Fruit fly (Drosophila melanogaster) whole organism, embryonic: ENCODE results near the gene Or7a.

Source experiments
- Asciz ChIP-seq: fragments of 200-800 bp; sonication (Bioruptor generic); optimal IDR thresholded peaks from 2 replicates; lab custom pipeline; 2017; ENCODE audit warnings: missing biosample characterization, mild to moderate bottlenecking, missing genetic modification characterization, missing genetic modification reagents
- C15 ChIP-seq: fragments of 200-800 bp; sonication (Bioruptor generic); IDR thresholded peaks from 3 replicates; pipeline ENCODE4 v1.3.6; 2022; ENCODE audit warnings: missing biosample characterization, missing genetic modification characterization
- CG10979 ChIP-seq: fragments of 200-800 bp; sonication (Bioruptor generic); optimal IDR thresholded peaks from 2 replicates; lab custom pipeline; 2018; ENCODE audit warnings: missing biosample characterization, mild to moderate bottlenecking, missing genetic modification characterization, moderate library complexity
- CG12659 ChIP-seq: fragments of 200-800 bp; sonication (Bioruptor generic); optimal IDR thresholded peaks from 3 replicates; lab custom pipeline; 2017; ENCODE audit warnings: mild to moderate bottlenecking, missing biosample characterization, missing genetic modification reagents, missing genetic modification characterization
- CG13123 ChIP-seq: fragments of 200-800 bp; sonication (Bioruptor generic); optimal IDR thresholded peaks from 2 replicates; lab custom pipeline; 2016; ENCODE audit warnings: missing biosample characterization, missing genetic modification characterization
- CG14710 ChIP-seq: fragments of 200-800 bp; sonication (Bioruptor generic); optimal IDR thresholded peaks from 3 replicates; lab custom pipeline; 2019; ENCODE audit warnings: missing biosample characterization, mild to moderate bottlenecking, missing genetic modification characterization, moderate library complexity
- CG15696 ChIP-seq: fragments of 200-800 bp; sonication (Bioruptor generic); optimal IDR thresholded peaks from 2 replicates; lab custom pipeline; 2019; ENCODE audit warnings: missing biosample characterization, mild to moderate bottlenecking, missing genetic modification characterization, moderate library complexity
- CG1603 ChIP-seq: fragments of 200-800 bp; sonication (Bioruptor generic); optimal IDR thresholded peaks from 2 replicates; lab custom pipeline; 2019; ENCODE audit warnings: missing biosample characterization, mild to moderate bottlenecking, missing genetic modification characterization, moderate library complexity
- CG17359 ChIP-seq: fragments of 200-800 bp; sonication (Bioruptor generic); optimal IDR thresholded peaks from 3 replicates; lab custom pipeline; 2018; ENCODE audit warnings: missing biosample characterization, mild to moderate bottlenecking, missing genetic modification characterization, moderate library complexity
- CG17829 ChIP-seq: fragments of 200-800 bp; optimal IDR thresholded peaks from 2 replicates; lab custom pipeline; 2019; ENCODE audit warnings: missing biosample characterization, mild to moderate bottlenecking, missing genetic modification characterization, moderate library complexity
- CG18262 ChIP-seq: fragments of 200-800 bp; optimal IDR thresholded peaks from 3 replicates; lab custom pipeline; 2019; ENCODE audit warnings: missing biosample characterization, mild to moderate bottlenecking, missing genetic modification characterization, moderate library complexity
- CG2116 ChIP-seq: fragments of 200-800 bp; sonication (Bioruptor generic); optimal IDR thresholded peaks from 3 replicates; lab custom pipeline; 2018; ENCODE audit warnings: missing biosample characterization, mild to moderate bottlenecking, missing genetic modification characterization
- CG2120 ChIP-seq: fragments of 200-800 bp; sonication (Bioruptor generic); optimal IDR thresholded peaks from 3 replicates; lab custom pipeline; 2016; ENCODE audit warnings: missing biosample characterization, missing genetic modification characterization
- CG2712 ChIP-seq: fragments of 200-800 bp; optimal IDR thresholded peaks from 3 replicates; lab custom pipeline; 2019; ENCODE audit warnings: missing biosample characterization, mild to moderate bottlenecking, missing genetic modification characterization, moderate library complexity
- CG30403 ChIP-seq: fragments of 200-800 bp; sonication (Bioruptor generic); optimal IDR thresholded peaks from 3 replicates; lab custom pipeline; 2016; ENCODE audit warnings: missing biosample characterization, missing genetic modification characterization
- CG32772 ChIP-seq: fragments of 200-800 bp; sonication (Bioruptor generic); IDR thresholded peaks from 2 replicates; pipeline ENCODE4 v1.3.6; 2022; ENCODE audit warnings: missing biosample characterization, missing genetic modification characterization
- CG6654 ChIP-seq: fragments of 200-800 bp; sonication (Bioruptor generic); optimal IDR thresholded peaks from 2 replicates; lab custom pipeline; 2017; ENCODE audit warnings: missing biosample characterization, mild to moderate bottlenecking, missing genetic modification characterization
- CG8359 ChIP-seq: fragments of 200-800 bp; sonication (Bioruptor generic); optimal IDR thresholded peaks from 2 replicates; lab custom pipeline; 2017; ENCODE audit warnings: missing biosample characterization, mild to moderate bottlenecking, missing genetic modification characterization, borderline replicate concordance
- Drgx ChIP-seq: fragments of 200-800 bp; sonication (Bioruptor generic); IDR thresholded peaks from 2 replicates; pipeline ENCODE4 v1.3.6; 2022; ENCODE audit warnings: missing biosample characterization, missing genetic modification characterization
- E2f2 ChIP-seq: fragments of 200-800 bp; sonication (Bioruptor generic); IDR thresholded peaks from 2 replicates; pipeline ENCODE4 v1.3.6; 2022; ENCODE audit warnings: missing biosample characterization, missing genetic modification characterization
- Ets65A ChIP-seq: fragments of 200-800 bp; sonication (Bioruptor generic); peaks from one replicate; lab custom pipeline; 2016; ENCODE audit warnings: missing biosample characterization, missing genetic modification characterization
- Mes4 ChIP-seq: fragments of 200-800 bp; sonication (Bioruptor generic); optimal IDR thresholded peaks from 2 replicates; lab custom pipeline; 2016; ENCODE audit warnings: missing biosample characterization, missing genetic modification characterization
- Myb ChIP-seq: fragments of 200-800 bp; sonication (Bioruptor generic); optimal IDR thresholded peaks from 2 replicates; lab custom pipeline; 2016; ENCODE audit warnings: missing biosample characterization, missing genetic modification characterization
- Spps ChIP-seq: fragments of 200-800 bp; sonication (Bioruptor generic); optimal IDR thresholded peaks from 2 replicates; lab custom pipeline; 2018; ENCODE audit warnings: missing biosample characterization, mild to moderate bottlenecking, missing genetic modification characterization
- Taf1 ChIP-seq: fragments of 200-800 bp; sonication (Bioruptor generic); IDR thresholded peaks from 2 replicates; pipeline ENCODE4 v1.3.6; 2022; ENCODE audit warnings: missing biosample characterization, missing genetic modification characterization
- Xbp1 ChIP-seq: fragments of 200-800 bp; sonication (Bioruptor generic); optimal IDR thresholded peaks from 3 replicates; lab custom pipeline; 2016; ENCODE audit warnings: missing biosample characterization, mild to moderate bottlenecking, missing genetic modification characterization
- ab ChIP-seq: fragments of 200-800 bp; sonication (Bioruptor generic); optimal IDR thresholded peaks from 2 replicates; lab custom pipeline; 2016; ENCODE audit warnings: missing biosample characterization, missing genetic modification characterization
- ara ChIP-seq: fragments of 200-800 bp; sonication (Bioruptor generic); IDR thresholded peaks from 2 replicates; pipeline ENCODE4 v1.3.6; 2022; ENCODE audit warnings: missing biosample characterization, missing genetic modification characterization
- ato ChIP-seq: fragments of 200-800 bp; sonication (Bioruptor generic); IDR thresholded peaks from 2 replicates; pipeline ENCODE4 v1.3.6; 2022; ENCODE audit warnings: missing biosample characterization, missing genetic modification characterization; ENCODE audit not compliant: partially characterized antibody
- bowl ChIP-seq: fragments of 200-800 bp; sonication (Bioruptor generic); IDR thresholded peaks from 2 replicates; pipeline ENCODE4 v1.3.6; 2022; ENCODE audit warnings: missing biosample characterization, missing genetic modification characterization
- bsh ChIP-seq, 2 experiments: fragments of 200-800 bp; sonication (Bioruptor generic); optimal IDR thresholded peaks; 2 replicates each; lab custom pipeline; 2017 to 2018; ENCODE audit warnings: mild to moderate bottlenecking in 2 of 2, missing biosample characterization in 2 of 2, missing genetic modification characterization in 2 of 2, moderate library complexity in 1 of 2
- cad ChIP-seq: fragments of >200 bp; optimal IDR thresholded peaks from 2 replicates; lab custom pipeline; 2017; ENCODE audit warnings: missing biosample characterization, missing genetic modification characterization
- dmrt11E ChIP-seq: fragments of 200-800 bp; sonication (Bioruptor generic); optimal IDR thresholded peaks from 3 replicates; lab custom pipeline; 2018; ENCODE audit warnings: missing biosample characterization, mild to moderate bottlenecking, missing genetic modification characterization, moderate library complexity
- gem ChIP-seq: fragments of 200-800 bp; sonication (Bioruptor generic); optimal IDR thresholded peaks from 2 replicates; lab custom pipeline; 2019; ENCODE audit warnings: missing biosample characterization, mild to moderate bottlenecking, missing genetic modification characterization, moderate library complexity
- ham ChIP-seq: fragments of 200-800 bp; sonication (Bioruptor generic); IDR thresholded peaks from 2 replicates; pipeline ENCODE4 v1.3.6; 2022; ENCODE audit warnings: missing biosample characterization, missing genetic modification characterization
- her ChIP-seq: fragments of 200-800 bp; sonication (Bioruptor generic); optimal IDR thresholded peaks from 2 replicates; lab custom pipeline; 2016; ENCODE audit warnings: missing biosample characterization, missing genetic modification characterization
- jigr1 ChIP-seq: fragments of 200-800 bp; sonication (Bioruptor generic); IDR thresholded peaks from 3 replicates; pipeline ENCODE4 v1.3.6; 2022; ENCODE audit warnings: missing biosample characterization, missing genetic modification characterization
- lab ChIP-seq: fragments of 200-800 bp; sonication (Bioruptor generic); optimal IDR thresholded peaks from 3 replicates; lab custom pipeline; 2017; ENCODE audit warnings: missing biosample characterization, missing genetic modification characterization, mild to moderate bottlenecking, moderate library complexity, missing genetic modification reagents
- lola ChIP-seq, 3 experiments: fragments of >200 bp in 2 of 3; fragments of 200-800 bp in 1 of 3; sonication (Bioruptor generic) in 1 of 3; optimal IDR thresholded peaks; 2 replicates each; lab custom pipeline; 2017 to 2019; ENCODE audit warnings: missing biosample characterization in 3 of 3, missing genetic modification characterization in 3 of 3, mild to moderate bottlenecking in 1 of 3, moderate library complexity in 1 of 3
- nmo ChIP-seq: fragments of 200-800 bp; sonication (Bioruptor generic); optimal IDR thresholded peaks from 2 replicates; lab custom pipeline; 2018; ENCODE audit warnings: missing biosample characterization, mild to moderate bottlenecking, missing genetic modification characterization, moderate library complexity
- nom ChIP-seq: fragments of 200-800 bp; sonication (Bioruptor generic); optimal IDR thresholded peaks from 2 replicates; lab custom pipeline; 2017; ENCODE audit warnings: missing biosample characterization, missing genetic modification characterization, mild to moderate bottlenecking, moderate library complexity, missing genetic modification reagents
- phol ChIP-seq: fragments of 200-800 bp; sonication (Bioruptor generic); optimal IDR thresholded peaks from 3 replicates; lab custom pipeline; 2018; ENCODE audit warnings: missing biosample characterization, mild to moderate bottlenecking, missing genetic modification characterization, moderate library complexity
- row ChIP-seq: fragments of 200-800 bp; sonication (Bioruptor generic); IDR thresholded peaks from 3 replicates; pipeline ENCODE4 v1.3.6; 2022; ENCODE audit warnings: missing biosample characterization, missing genetic modification characterization
- sens ChIP-seq: fragments of 200-800 bp; sonication (Bioruptor generic); peaks from one replicate; lab custom pipeline; 2016; ENCODE audit warnings: missing biosample characterization, missing genetic modification characterization
- unpg ChIP-seq: fragments of 200-800 bp; sonication (Bioruptor generic); optimal IDR thresholded peaks from 3 replicates; lab custom pipeline; 2018; ENCODE audit warnings: missing biosample characterization, mild to moderate bottlenecking, missing genetic modification characterization, moderate library complexity
- usp ChIP-seq: fragments of >200 bp; optimal IDR thresholded peaks from 2 replicates; lab custom pipeline; 2017; ENCODE audit warnings: missing biosample characterization, missing genetic modification characterization
- zen2 ChIP-seq: fragments of 200-800 bp; sonication (Bioruptor generic); IDR thresholded peaks from 3 replicates; pipeline ENCODE4 v1.3.6; 2022; ENCODE audit warnings: missing biosample characterization, missing genetic modification characterization; ENCODE audit not compliant: partially characterized antibody

The Or7a gene

DNA sequence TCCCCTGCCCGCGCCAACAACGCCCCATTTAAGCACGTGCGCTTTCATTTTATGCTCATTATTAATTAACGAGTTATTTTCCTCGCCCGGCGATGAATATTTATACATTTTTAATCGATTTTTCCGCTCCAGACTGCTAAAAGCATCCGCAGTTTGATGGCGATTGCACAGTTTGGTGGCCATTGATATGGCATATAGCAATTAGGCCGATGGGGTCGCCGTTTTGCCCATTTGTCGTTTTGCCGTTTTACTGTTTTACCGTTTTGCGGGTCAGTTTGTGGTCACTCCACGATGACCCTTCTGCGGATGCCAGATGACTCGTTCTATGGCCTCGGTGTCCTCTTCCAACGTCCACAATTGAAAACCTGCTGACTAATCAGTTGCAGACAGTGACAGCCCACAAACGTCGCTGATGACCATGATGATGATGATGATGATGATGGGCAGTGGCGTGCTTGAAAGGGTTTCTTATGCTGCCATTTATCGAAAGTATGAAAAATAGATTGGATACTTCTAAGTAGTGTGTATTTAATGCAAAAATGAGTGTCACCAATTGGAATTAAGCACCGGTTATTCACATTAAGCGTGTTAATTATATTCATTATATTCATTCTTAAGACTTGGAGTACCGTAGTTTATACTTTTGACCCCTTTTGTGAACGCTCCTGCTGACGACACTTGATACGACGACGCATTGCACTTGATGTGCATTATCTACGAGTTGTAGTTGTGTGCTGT, 46.4 kb upstream of the Or7a start:
- TF ChIP-seq CG14710 (tag; lab: Kevin White, UChicago) (peak; percentile 9), Asciz (GFP tag; lab: Kevin White, UChicago) (no peak), lola (GFP tag; optimal IDR thresholded peaks at IDR 0.05; lab: Kevin White, UChicago) (peak in 1 of 3 experiments; percentile 18), nom (GFP tag; lab: Kevin White, UChicago) (peak; percentile 47), CG12659 (GFP tag; lab: Kevin White, UChicago) (no peak), CG17829 (tag; lab: Kevin White, UChicago) (peak; percentile 5), ato (GFP tag; lab: Robert Waterston, UW) (no peak), gem (tag; lab: Kevin White, UChicago) (peak; percentile 11), CG2712 (peak; percentile 23), CG15696 (tag; lab: Kevin White, UChicago) (peak; percentile 48), bsh (GFP tag; optimal IDR thresholded peaks at IDR 0.05; lab: Kevin White, UChicago) (peak in 1 of 2 experiments; percentile 33), cad (GFP tag; lab: Kevin White, UChicago) (peak; percentile 83), ara (0 out of 2 replicates have a peak, but pooled peaks have one; percentile 5), bowl (GFP tag; lab: Robert Waterston, UW) (no peak), sens (peak; percentile 48), Drgx (0 out of 2 replicates have a peak, but pooled peaks have one; percentile 39), CG8359 (no peak), CG1603 (tag; lab: Kevin White, UChicago) (peak; percentile 21), CG6654 (GFP tag; lab: Kevin White, UChicago) (peak; percentile 95), CG2116 (GFP tag; lab: Kevin White, UChicago) (no peak), C15 (GFP tag; lab: Robert Waterston, UW) (no peak), dmrt11E (tag; lab: Kevin White, UChicago) (peak; percentile 19), ab (no peak), phol (tag; lab: Kevin White, UChicago) (peak; percentile 7), CG10979 (tag; lab: Kevin White, UChicago) (peak; percentile 46), Spps (tag; lab: Kevin White, UChicago) (no peak), Myb (GFP tag; lab: Kevin White, UChicago) (no peak), CG18262 (tag; lab: Kevin White, UChicago) (peak; percentile 35), nmo (peak; percentile 12), row (0 out of 3 replicates have a peak, but pooled peaks have one; percentile 21)

- TF ChIP-seq Ets65A (peak; percentile 68), usp (GFP tag; lab: Kevin White, UChicago) (no peak), her (GFP tag; lab: Kevin White, UChicago) (no peak), CG32772 (GFP tag; lab: Robert Waterston, UW) (no peak), CG30403 (GFP tag; lab: Kevin White, UChicago) (peak; percentile 15), CG10979 (tag; lab: Kevin White, UChicago) (peak; percentile 2), E2f2 (GFP tag; lab: Robert Waterston, UW) (no peak), CG14710 (tag; lab: Kevin White, UChicago) (peak; percentile 6), ham (GFP tag; lab: Robert Waterston, UW) (no peak), nom (GFP tag; lab: Kevin White, UChicago) (peak; percentile 68), lola (GFP tag; optimal IDR thresholded peaks at IDR 0.05; lab: Kevin White, UChicago) (peak in 1 of 3 experiments; percentile 9), unpg (GFP tag; lab: Kevin White, UChicago) (peak; percentile 11), cad (GFP tag; lab: Kevin White, UChicago) (no peak), Xbp1 (GFP tag; lab: Kevin White, UChicago) (no peak), Taf1 (no peak), Mes4 (GFP tag; lab: Kevin White, UChicago) (no peak), zen2 (no peak), CG17359 (peak; percentile 5), lab (peak; percentile 9), jigr1 (GFP tag; lab: Robert Waterston, UW) (no peak), CG2120 (GFP tag; lab: Kevin White, UChicago) (peak; percentile 21), CG13123 (GFP tag; lab: Kevin White, UChicago) (no peak)
These were observed 45.7 kb upstream of the Or7a start for dm6 chrX:8211094-8211730.
